Fruit fly (Drosophila melanogaster) whole organism, embryonic: ENCODE measurements around the gene Neurl4.

ENCODE experiments used
- Atf6 ChIP-seq: fragments of 200-800 bp; sonication (Bioruptor generic); IDR thresholded peaks from 2 replicates; pipeline ENCODE4 v1.3.6; 2022; ENCODE audit warnings: missing biosample characterization, missing genetic modification characterization
- CG10321 ChIP-seq: fragments of 200-800 bp; sonication (Bioruptor generic); IDR thresholded peaks from 2 replicates; pipeline ENCODE4 v1.3.6; 2022; ENCODE audit warnings: missing biosample characterization, missing genetic modification characterization
- CG10431 ChIP-seq: fragments of 200-800 bp; sonication (Bioruptor generic); optimal IDR thresholded peaks from 3 replicates; lab custom pipeline; 2018; ENCODE audit warnings: missing biosample characterization, mild to moderate bottlenecking, missing genetic modification characterization
- CG12744 ChIP-seq: fragments of 200-800 bp; sonication (Bioruptor generic); optimal IDR thresholded peaks from 2 replicates; lab custom pipeline; 2016; ENCODE audit warnings: missing biosample characterization, missing genetic modification characterization
- CG13296 ChIP-seq: fragments of 200-800 bp; sonication (Bioruptor generic); optimal IDR thresholded peaks from 3 replicates; lab custom pipeline; 2018; ENCODE audit warnings: missing biosample characterization, mild to moderate bottlenecking, missing genetic modification characterization
- CG13775 ChIP-seq: fragments of 200-800 bp; sonication (Bioruptor generic); optimal IDR thresholded peaks from 3 replicates; lab custom pipeline; 2017; ENCODE audit warnings: missing biosample characterization, mild to moderate bottlenecking, missing genetic modification characterization
- CG13894 ChIP-seq: fragments of 200-800 bp; sonication (Bioruptor generic); optimal IDR thresholded peaks from 3 replicates; lab custom pipeline; 2018; ENCODE audit warnings: missing biosample characterization, mild to moderate bottlenecking, missing genetic modification characterization, moderate library complexity
- CG17385 ChIP-seq: fragments of 200-800 bp; sonication (Bioruptor generic); optimal IDR thresholded peaks from 3 replicates; lab custom pipeline; 2018; ENCODE audit warnings: missing biosample characterization, mild to moderate bottlenecking, missing genetic modification characterization
- CG17802 ChIP-seq: fragments of 200-800 bp; sonication (Bioruptor generic); optimal IDR thresholded peaks from 2 replicates; lab custom pipeline; 2018; ENCODE audit warnings: missing biosample characterization, mild to moderate bottlenecking, missing genetic modification characterization, moderate library complexity
- CG17829 ChIP-seq: fragments of 200-800 bp; optimal IDR thresholded peaks from 2 replicates; lab custom pipeline; 2019; ENCODE audit warnings: missing biosample characterization, mild to moderate bottlenecking, missing genetic modification characterization, moderate library complexity
- CG18764 ChIP-seq: fragments of 200-800 bp; sonication (Bioruptor generic); optimal IDR thresholded peaks from 3 replicates; lab custom pipeline; 2016; ENCODE audit warnings: missing biosample characterization, missing genetic modification characterization
- CG2875 ChIP-seq: fragments of 200-800 bp; sonication (Bioruptor generic); optimal IDR thresholded peaks from 2 replicates; lab custom pipeline; 2017; ENCODE audit warnings: missing biosample characterization, mild to moderate bottlenecking, missing genetic modification characterization, missing genetic modification reagents
- CG3065 ChIP-seq: fragments of 200-800 bp; sonication (Bioruptor generic); optimal IDR thresholded peaks from 2 replicates; lab custom pipeline; 2016; ENCODE audit warnings: missing biosample characterization, missing genetic modification characterization
- CG34422 ChIP-seq: fragments of 200-800 bp; sonication (Bioruptor generic); IDR thresholded peaks from 3 replicates; pipeline ENCODE4 v1.3.6; 2022; ENCODE audit warnings: missing biosample characterization, missing genetic modification characterization
- CG3995 ChIP-seq: fragments of 200-800 bp; sonication (Bioruptor generic); optimal IDR thresholded peaks from 3 replicates; lab custom pipeline; 2016; ENCODE audit warnings: missing biosample characterization, missing genetic modification characterization
- CG42726 ChIP-seq: fragments of 200-800 bp; sonication (Bioruptor generic); IDR thresholded peaks from 2 replicates; pipeline ENCODE4 v1.3.6; 2022; ENCODE audit warnings: missing biosample characterization, missing genetic modification characterization; ENCODE audit not compliant: partially characterized antibody
- CG6175 ChIP-seq: fragments of 200-800 bp; sonication (Bioruptor generic); IDR thresholded peaks from 3 replicates; pipeline ENCODE4 v1.3.6; 2022; ENCODE audit warnings: missing biosample characterization, missing genetic modification characterization
- CG7372 ChIP-seq: fragments of 200-800 bp; sonication (Bioruptor generic); IDR thresholded peaks from 2 replicates; pipeline ENCODE4 v1.3.6; 2022; ENCODE audit warnings: missing biosample characterization, missing genetic modification characterization
- CG7786 ChIP-seq: fragments of 200-800 bp; sonication (Bioruptor generic); optimal IDR thresholded peaks from 2 replicates; lab custom pipeline; 2016; ENCODE audit warnings: missing biosample characterization, missing genetic modification characterization
- CG8478 ChIP-seq: fragments of >200 bp; optimal IDR thresholded peaks from 2 replicates; lab custom pipeline; 2018
- CkIIα-i1 ChIP-seq: fragments of 200-800 bp; sonication (Bioruptor generic); IDR thresholded peaks from 2 replicates; pipeline ENCODE4 v1.3.6; 2022; ENCODE audit warnings: missing biosample characterization, missing genetic modification characterization
- Doc2 ChIP-seq: fragments of 200-800 bp; sonication (Bioruptor generic); IDR thresholded peaks from 2 replicates; pipeline ENCODE4 v1.3.6; 2022; ENCODE audit warnings: missing biosample characterization, missing genetic modification characterization
- Doc3 ChIP-seq: fragments of 200-800 bp; sonication (Bioruptor generic); IDR thresholded peaks from 3 replicates; pipeline ENCODE4 v1.3.6; 2022; ENCODE audit warnings: missing biosample characterization, missing genetic modification characterization; ENCODE audit not compliant: partially characterized antibody
- Dp ChIP-seq: fragments of 200-800 bp; sonication (Bioruptor generic); optimal IDR thresholded peaks from 2 replicates; lab custom pipeline; 2018; ENCODE audit warnings: missing biosample characterization, mild to moderate bottlenecking, missing genetic modification characterization, moderate library complexity
- Ets65A ChIP-seq: fragments of 200-800 bp; sonication (Bioruptor generic); peaks from one replicate; lab custom pipeline; 2016; ENCODE audit warnings: missing biosample characterization, missing genetic modification characterization
- Ets97D ChIP-seq: fragments of 200-800 bp; sonication (Bioruptor generic); optimal IDR thresholded peaks from 3 replicates; lab custom pipeline; 2016; ENCODE audit warnings: missing biosample characterization, missing genetic modification characterization
- Fer2 ChIP-seq: fragments of 200-800 bp; sonication (Bioruptor generic); optimal IDR thresholded peaks from 2 replicates; lab custom pipeline; 2018; ENCODE audit warnings: missing biosample characterization, mild to moderate bottlenecking, missing genetic modification characterization, moderate library complexity
- HLH3B ChIP-seq: fragments of 200-800 bp; sonication (Bioruptor generic); IDR thresholded peaks from 2 replicates; pipeline ENCODE4 v1.3.6; 2022; ENCODE audit warnings: missing biosample characterization, missing genetic modification characterization
- HLH54F ChIP-seq: fragments of 200-800 bp; sonication (Bioruptor generic); optimal IDR thresholded peaks from 3 replicates; lab custom pipeline; 2016; ENCODE audit warnings: missing biosample characterization, missing genetic modification characterization
- Hr3 ChIP-seq: fragments of 200-800 bp; sonication (Bioruptor generic); optimal IDR thresholded peaks from 3 replicates; lab custom pipeline; 2016; ENCODE audit warnings: missing biosample characterization, missing genetic modification characterization
- MTF-1 ChIP-seq: fragments of 200-800 bp; sonication (Bioruptor generic); optimal IDR thresholded peaks from 2 replicates; lab custom pipeline; 2018; ENCODE audit warnings: missing biosample characterization, mild to moderate bottlenecking, missing genetic modification characterization, borderline replicate concordance
- NFAT ChIP-seq: fragments of 200-800 bp; sonication (Bioruptor generic); IDR thresholded peaks from 2 replicates; pipeline ENCODE4 v1.3.6; 2022; ENCODE audit warnings: missing biosample characterization, missing genetic modification characterization
- Nf-YA ChIP-seq: fragments of 200-800 bp; sonication (Bioruptor generic); IDR thresholded peaks from 2 replicates; pipeline ENCODE4 v1.3.6; 2022; ENCODE audit warnings: missing biosample characterization, missing genetic modification characterization
- Rfx ChIP-seq: fragments of 200-800 bp; sonication (Bioruptor generic); IDR thresholded peaks from 2 replicates; pipeline ENCODE4 v1.3.6; 2022; ENCODE audit warnings: missing biosample characterization, missing genetic modification characterization
- Spps ChIP-seq: fragments of 200-800 bp; sonication (Bioruptor generic); optimal IDR thresholded peaks from 2 replicates; lab custom pipeline; 2018; ENCODE audit warnings: missing biosample characterization, mild to moderate bottlenecking, missing genetic modification characterization
- Ssrp ChIP-seq: fragments of 200-800 bp; sonication (Bioruptor generic); optimal IDR thresholded peaks from 2 replicates; lab custom pipeline; 2018; ENCODE audit warnings: missing biosample characterization, mild to moderate bottlenecking, missing genetic modification characterization, moderate library complexity
- ash1 ChIP-seq: fragments of 200-800 bp; sonication (Bioruptor generic); optimal IDR thresholded peaks from 2 replicates; lab custom pipeline; 2018; ENCODE audit warnings: missing biosample characterization, mild to moderate bottlenecking, missing genetic modification characterization
- bbx ChIP-seq: fragments of 200-800 bp; sonication (Bioruptor generic); IDR thresholded peaks from 2 replicates; pipeline ENCODE4 v1.3.6; 2022; ENCODE audit warnings: missing biosample characterization, missing genetic modification characterization; ENCODE audit not compliant: partially characterized antibody
- bigmax ChIP-seq: fragments of 200-800 bp; sonication (Bioruptor generic); optimal IDR thresholded peaks from 2 replicates; lab custom pipeline; 2018; ENCODE audit warnings: missing biosample characterization, mild to moderate bottlenecking, missing genetic modification characterization
- cas ChIP-seq: fragments of 200-800 bp; sonication (Bioruptor generic); IDR thresholded peaks from 2 replicates; pipeline ENCODE4 v1.3.6; 2022; ENCODE audit warnings: missing biosample characterization, missing genetic modification characterization
- chn ChIP-seq: fragments of 200-800 bp; sonication (Bioruptor generic); optimal IDR thresholded peaks from 2 replicates; lab custom pipeline; 2016; ENCODE audit warnings: missing biosample characterization, missing genetic modification characterization
- fd3F ChIP-seq: fragments of 200-800 bp; sonication (Bioruptor generic); optimal IDR thresholded peaks from 2 replicates; lab custom pipeline; 2018; ENCODE audit warnings: missing biosample characterization, mild to moderate bottlenecking, missing genetic modification characterization, moderate library complexity
- ftz-f1 ChIP-seq: fragments of 200-800 bp; sonication (Bioruptor generic); optimal IDR thresholded peaks from 2 replicates; lab custom pipeline; 2016; ENCODE audit warnings: missing biosample characterization, missing genetic modification characterization
- gsb-n ChIP-seq: fragments of 200-800 bp; sonication (Bioruptor generic); optimal IDR thresholded peaks from 3 replicates; lab custom pipeline; 2018; ENCODE audit warnings: missing biosample characterization, mild to moderate bottlenecking, missing genetic modification characterization
- nau ChIP-seq: fragments of 200-800 bp; sonication (Bioruptor generic); optimal IDR thresholded peaks from 3 replicates; lab custom pipeline; 2017; ENCODE audit warnings: missing biosample characterization, mild to moderate bottlenecking, missing genetic modification characterization, missing genetic modification reagents
- org-1 ChIP-seq: fragments of 200-800 bp; sonication (Bioruptor generic); optimal IDR thresholded peaks from 2 replicates; lab custom pipeline; 2017; ENCODE audit warnings: missing biosample characterization, missing genetic modification characterization
- pita ChIP-seq: fragments of 200-800 bp; sonication (Bioruptor generic); optimal IDR thresholded peaks from 2 replicates; lab custom pipeline; 2017; ENCODE audit warnings: missing biosample characterization, mild to moderate bottlenecking, missing genetic modification characterization
- pzg ChIP-seq: fragments of 200-800 bp; sonication (Bioruptor generic); optimal IDR thresholded peaks from 3 replicates; lab custom pipeline; 2018; ENCODE audit warnings: missing biosample characterization, mild to moderate bottlenecking, missing genetic modification characterization, moderate library complexity
- repo ChIP-seq: fragments of 200-800 bp; sonication (Bioruptor generic); optimal IDR thresholded peaks from 2 replicates; lab custom pipeline; 2016; ENCODE audit warnings: missing biosample characterization, missing genetic modification characterization
- sd ChIP-seq: fragments of 200-800 bp; sonication (Bioruptor generic); optimal IDR thresholded peaks from 3 replicates; lab custom pipeline; 2018; ENCODE audit warnings: missing biosample characterization, mild to moderate bottlenecking, missing genetic modification characterization, moderate library complexity
- tap ChIP-seq: fragments of 200-800 bp; optimal IDR thresholded peaks from 3 replicates; lab custom pipeline; 2019; ENCODE audit warnings: missing biosample characterization, mild to moderate bottlenecking, missing genetic modification characterization, moderate library complexity
- twi ChIP-seq: fragments of 200-800 bp; optimal IDR thresholded peaks from 2 replicates; lab custom pipeline; 2019; ENCODE audit warnings: missing biosample characterization, mild to moderate bottlenecking, missing genetic modification characterization, moderate library complexity
- zfh1 ChIP-seq: fragments of 200-800 bp; sonication (Bioruptor generic); IDR thresholded peaks from 3 replicates; pipeline ENCODE4 v1.3.6; 2022; ENCODE audit warnings: missing biosample characterization, missing genetic modification characterization

Gene Neurl4

DNA sequence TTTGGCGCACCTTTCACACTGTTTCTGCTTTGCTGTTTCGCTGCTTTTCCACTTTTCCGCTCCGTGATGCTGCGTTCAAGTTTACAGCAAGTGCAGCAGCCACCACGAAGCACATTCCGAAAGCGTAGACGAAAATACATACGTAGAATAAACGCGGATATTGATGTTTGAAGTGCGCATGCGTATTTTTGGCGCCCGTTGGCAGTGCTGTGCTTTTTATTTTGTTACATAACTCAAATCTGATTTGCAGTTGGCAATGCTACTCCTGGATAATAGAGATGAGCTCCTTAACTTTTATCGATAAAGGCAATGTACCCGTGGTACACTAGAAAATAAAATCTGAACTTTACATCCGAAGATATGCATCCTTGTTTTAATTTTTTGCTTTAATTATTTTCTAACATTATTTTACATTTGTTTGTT, 43.0 kb downstream of the Neurl4 start (continued):
- no peak for TF ChIP-seq NFAT (GFP tag; lab: Robert Waterston, UW)
- no peak for TF ChIP-seq CG17829 (tag; lab: Kevin White, UChicago)
- peak; percentile 33 for TF ChIP-seq pzg (GFP tag; lab: Kevin White, UChicago)
- TF ChIP-seq sd (tag; lab: Kevin White, UChicago), result no peak
- no peak for TF ChIP-seq CG7786 (GFP tag; lab: Kevin White, UChicago)
- no peak for TF ChIP-seq CG13775
- TF ChIP-seq Dp, result peak; percentile 14
- TF ChIP-seq gsb-n (tag; lab: Kevin White, UChicago), result no peak
- no peak for TF ChIP-seq CG13894 (tag; lab: Kevin White, UChicago)
- no peak for TF ChIP-seq Rfx (GFP tag; lab: Robert Waterston, UW)
- TF ChIP-seq cas (GFP tag; lab: Robert Waterston, UW), result no peak
- no peak for TF ChIP-seq Hr3
- no peak for TF ChIP-seq Doc3 (GFP tag; lab: Robert Waterston, UW)
- no peak for TF ChIP-seq chn (GFP tag; lab: Kevin White, UChicago)
- TF ChIP-seq fd3F, result no peak
- TF ChIP-seq Nf-YA, result no peak
- no peak for TF ChIP-seq Doc2 (GFP tag; lab: Robert Waterston, UW)
- TF ChIP-seq twi (tag; lab: Kevin White, UChicago), result no peak
- no peak for TF ChIP-seq CG12744
- TF ChIP-seq CG18764 (GFP tag; lab: Kevin White, UChicago), result no peak
- TF ChIP-seq CG42726 (GFP tag; lab: Robert Waterston, UW), result no peak
- no peak for TF ChIP-seq ash1 (GFP tag; lab: Kevin White, UChicago)
- no peak for TF ChIP-seq pita
- no peak for TF ChIP-seq HLH54F (GFP tag; lab: Kevin White, UChicago)
- TF ChIP-seq MTF-1 (GFP tag; lab: Kevin White, UChicago), result no peak
- TF ChIP-seq CG8478 (lab: Kevin White, UChicago), result no peak
- TF ChIP-seq CG3065, result no peak
- no peak for TF ChIP-seq nau
- no peak for TF ChIP-seq CG6175 (GFP tag; lab: Robert Waterston, UW)
- TF ChIP-seq Fer2 (tag; lab: Kevin White, UChicago), result no peak
- no peak for TF ChIP-seq ftz-f1
- no peak for TF ChIP-seq CG2875
- no peak for TF ChIP-seq org-1 (GFP tag; lab: Kevin White, UChicago)
- TF ChIP-seq CG10431 (GFP tag; lab: Kevin White, UChicago), result no peak
- no peak for TF ChIP-seq CG13296 (GFP tag; lab: Kevin White, UChicago)
- no peak for TF ChIP-seq Ssrp
- no peak for TF ChIP-seq CG17802 (tag; lab: Kevin White, UChicago)
- TF ChIP-seq Ets97D (GFP tag; lab: Kevin White, UChicago), result no peak
- TF ChIP-seq Atf6 (GFP tag; lab: Robert Waterston, UW), result no peak
- TF ChIP-seq CkIIα-i1 (GFP tag; lab: Robert Waterston, UW), result no peak
- TF ChIP-seq repo (GFP tag; lab: Kevin White, UChicago), result no peak
- no peak for TF ChIP-seq CG10321
- TF ChIP-seq tap (tag; lab: Kevin White, UChicago), result no peak
- TF ChIP-seq CG3995 (GFP tag; lab: Kevin White, UChicago), result no peak
- no peak for TF ChIP-seq bbx
- peak; percentile 39 for TF ChIP-seq Ets65A (GFP tag; lab: Kevin White, UChicago)
- no peak for TF ChIP-seq Spps (tag; lab: Kevin White, UChicago)
- no peak for TF ChIP-seq CG7372 (GFP tag; lab: Robert Waterston, UW)
- TF ChIP-seq CG17385 (GFP tag; lab: Kevin White, UChicago), result no peak
- no peak for TF ChIP-seq HLH3B (GFP tag; lab: Robert Waterston, UW)
- no peak for TF ChIP-seq bigmax
- TF ChIP-seq CG34422, result 0 out of 3 replicates have a peak, but pooled peaks have one; percentile 45
- TF ChIP-seq zfh1, result 0 out of 3 replicates have a peak, but pooled peaks have one; percentile 25
